Worm (Caenorhabditis elegans) whole organism, young adult: ENCODE results near the gene maoc-1.
A peak's percentile ranks its signal among the peaks of the same experiment; 100 is the strongest.

ENCODE experiments used
- B0336.3 ChIP-seq: fragments of 200-800 bp; sonication (Bioruptor generic); IDR thresholded peaks from 2 replicates; pipeline ENCODE4 v1.3.6; 2022; ENCODE audit warnings: missing genetic modification characterization, missing compliant biosample characterization
- F23B12.7 ChIP-seq: sonication (generic microtip); optimal IDR thresholded peaks from 2 replicates; lab custom pipeline; 2017; ENCODE audit warnings: missing genetic modification characterization, mild to moderate bottlenecking, missing compliant biosample characterization, antibody characterized with exemption, moderate library complexity; ENCODE audit not compliant: insufficient read depth
- F33H1.4 ChIP-seq: fragments of 200-800 bp; sonication (Bioruptor generic); IDR thresholded peaks from 2 replicates; pipeline ENCODE4 v1.3.6; 2022; ENCODE audit warnings: missing genetic modification reagents, missing genetic modification characterization, missing compliant biosample characterization
- F39B2.1 ChIP-seq: fragments of 200-800 bp; sonication (Bioruptor generic); IDR thresholded peaks from 2 replicates; pipeline ENCODE4 v1.3.6; 2022; ENCODE audit warnings: missing genetic modification reagents, missing genetic modification characterization, missing compliant biosample characterization
- F52B5.7 ChIP-seq: sonication (generic microtip); optimal IDR thresholded peaks from 2 replicates; lab custom pipeline; 2016; ENCODE audit warnings: mild to moderate bottlenecking, missing genetic modification characterization, missing compliant biosample characterization
- F57C9.4 ChIP-seq: sonication (generic microtip); optimal IDR thresholded peaks from 2 replicates; lab custom pipeline; 2017; ENCODE audit warnings: mild to moderate bottlenecking, missing genetic modification characterization, missing compliant biosample characterization
- K11D2.4 ChIP-seq: fragments of 200-800 bp; sonication (Bioruptor generic); IDR thresholded peaks from 2 replicates; pipeline ENCODE4 v1.3.6; 2022; ENCODE audit warnings: missing genetic modification reagents, missing genetic modification characterization, missing compliant biosample characterization
- K12H6.12 ChIP-seq: fragments of 200-800 bp; sonication (Bioruptor generic); optimal IDR thresholded peaks from 2 replicates; lab custom pipeline; 2018; ENCODE audit warnings: mild to moderate bottlenecking, missing genetic modification characterization, missing compliant biosample characterization
- Y53F4B.3 ChIP-seq: fragments of 200-800 bp; sonication (Bioruptor generic); IDR thresholded peaks from 2 replicates; pipeline ENCODE4 v1.3.6; 2022; ENCODE audit warnings: missing genetic modification reagents, missing genetic modification characterization, missing compliant biosample characterization
- Y67H2A.10 ChIP-seq: fragments of 200-800 bp; sonication (Bioruptor generic); conservative IDR thresholded peaks from 2 replicates; pipeline ENCODE4 v1.3.6; 2022; ENCODE audit warnings: missing genetic modification reagents, missing genetic modification characterization, missing compliant biosample characterization
- ZK185.1 ChIP-seq: sonication (generic microtip); optimal IDR thresholded peaks from 2 replicates; lab custom pipeline; 2016; ENCODE audit warnings: mild to moderate bottlenecking, missing genetic modification characterization, missing compliant biosample characterization; ENCODE audit not compliant: poor library complexity, severe bottlenecking
- atf-7 ChIP-seq: sonication (generic microtip); optimal IDR thresholded peaks from 2 replicates; lab custom pipeline; 2017; ENCODE audit warnings: mild to moderate bottlenecking, missing genetic modification characterization, missing compliant biosample characterization
- attf-3 ChIP-seq: fragments of 200-800 bp; sonication (Bioruptor generic); conservative IDR thresholded peaks from 2 replicates; pipeline ENCODE4 v1.3.6; 2022; ENCODE audit warnings: missing genetic modification reagents, missing genetic modification characterization, missing compliant biosample characterization
- attf-6 ChIP-seq: fragments of 200-800 bp; sonication (Bioruptor generic); IDR thresholded peaks from 2 replicates; pipeline ENCODE4 v1.3.6; 2022; ENCODE audit warnings: missing genetic modification reagents, missing genetic modification characterization, missing compliant biosample characterization
- cebp-2 ChIP-seq: fragments of 200-800 bp; sonication (Bioruptor generic); IDR thresholded peaks from 2 replicates; pipeline ENCODE4 v1.3.6; 2022; ENCODE audit warnings: missing genetic modification characterization, missing compliant biosample characterization
- ceh-100 ChIP-seq: fragments of 200-800 bp; sonication (Bioruptor generic); IDR thresholded peaks from 2 replicates; pipeline ENCODE4 v1.3.6; 2022; ENCODE audit warnings: missing genetic modification reagents, missing genetic modification characterization, missing compliant biosample characterization
- ceh-27 ChIP-seq: fragments of 200-800 bp; sonication (Bioruptor generic); optimal IDR thresholded peaks from 2 replicates; lab custom pipeline; 2018; ENCODE audit warnings: mild to moderate bottlenecking, missing genetic modification characterization, moderate library complexity, missing compliant biosample characterization
- ceh-91 ChIP-seq: fragments of 200-800 bp; sonication (Bioruptor generic); IDR thresholded peaks from 2 replicates; pipeline ENCODE4 v1.3.6; 2022; ENCODE audit warnings: missing genetic modification reagents, missing genetic modification characterization, missing compliant biosample characterization
- chd-7 ChIP-seq: sonication (generic microtip); optimal IDR thresholded peaks from 2 replicates; lab custom pipeline; 2016; ENCODE audit warnings: mild to moderate bottlenecking, missing genetic modification characterization, moderate library complexity, missing compliant biosample characterization
- dox-1 ChIP-seq: fragments of 200-800 bp; sonication (Bioruptor generic); IDR thresholded peaks from 2 replicates; pipeline ENCODE4 v1.3.6; 2022; ENCODE audit warnings: missing genetic modification reagents, missing genetic modification characterization, missing compliant biosample characterization
- dpl-1 ChIP-seq: fragments of 150-350 bp; optimal IDR thresholded peaks from 2 replicates; lab custom pipeline; 2014; ENCODE audit warnings: missing biosample characterization, missing genetic modification reagents, missing genetic modification characterization
- efl-1 ChIP-seq: fragments of 150-350 bp; optimal IDR thresholded peaks from 2 replicates; lab custom pipeline; 2014; ENCODE audit warnings: missing biosample characterization, missing genetic modification reagents, missing genetic modification characterization
- egl-18 ChIP-seq: fragments of 200-800 bp; sonication (Bioruptor generic); IDR thresholded peaks from 2 replicates; pipeline ENCODE4 v1.3.6; 2022; ENCODE audit warnings: missing genetic modification reagents, missing genetic modification characterization, missing compliant biosample characterization
- egl-44 ChIP-seq: fragments of 200-800 bp; sonication (Bioruptor generic); IDR thresholded peaks from 2 replicates; pipeline ENCODE4 v1.3.6; 2022; ENCODE audit warnings: missing genetic modification reagents, missing genetic modification characterization, missing compliant biosample characterization
- ekl-4 ChIP-seq: fragments of 200-800 bp; sonication (Bioruptor generic); IDR thresholded peaks from 2 replicates; pipeline ENCODE4 v1.3.6; 2022; ENCODE audit warnings: missing genetic modification reagents, missing genetic modification characterization, missing compliant biosample characterization
- hlh-12 ChIP-seq: sonication (generic microtip); optimal IDR thresholded peaks from 2 replicates; lab custom pipeline; 2016; ENCODE audit warnings: missing genetic modification characterization, missing compliant biosample characterization
- hrde-1 ChIP-seq: sonication (generic microtip); optimal IDR thresholded peaks from 2 replicates; lab custom pipeline; 2016; ENCODE audit warnings: missing genetic modification characterization, mild to moderate bottlenecking, missing compliant biosample characterization, moderate library complexity, missing genotype, missing genetic modification reagents, borderline replicate concordance
- hsf-1 ChIP-seq: fragments of 200-800 bp; sonication (Bioruptor generic); IDR thresholded peaks from 2 replicates; pipeline ENCODE4 v1.3.6; 2022; ENCODE audit warnings: missing genetic modification reagents, missing genetic modification characterization, missing compliant biosample characterization
- let-526 ChIP-seq: fragments of 200-800 bp; sonication (Bioruptor generic); IDR thresholded peaks from 2 replicates; pipeline ENCODE4 v1.3.6; 2022; ENCODE audit warnings: missing genetic modification reagents, missing genetic modification characterization, missing compliant biosample characterization
- lin-26 ChIP-seq: fragments of 200-800 bp; sonication (Bioruptor generic); IDR thresholded peaks from 2 replicates; pipeline ENCODE4 v1.3.6; 2022; ENCODE audit warnings: missing genetic modification reagents, missing genetic modification characterization, missing compliant biosample characterization
- lin-40 ChIP-seq: sonication (generic microtip); optimal IDR thresholded peaks from 2 replicates; lab custom pipeline; 2016; ENCODE audit warnings: missing genetic modification characterization, mild to moderate bottlenecking, missing compliant biosample characterization, missing genotype, missing genetic modification reagents
- lin-54 ChIP-seq: fragments of 200-800 bp; sonication (Bioruptor generic); optimal IDR thresholded peaks from 2 replicates; lab custom pipeline; 2018; ENCODE audit warnings: mild to moderate bottlenecking, missing genetic modification characterization, missing compliant biosample characterization
- madf-6 ChIP-seq: fragments of 200-800 bp; sonication (Bioruptor generic); IDR thresholded peaks from 2 replicates; pipeline ENCODE4 v1.3.6; 2022; ENCODE audit warnings: missing genetic modification reagents, missing genetic modification characterization, missing compliant biosample characterization
- madf-8 ChIP-seq: fragments of 200-800 bp; sonication (Bioruptor generic); conservative IDR thresholded peaks from 2 replicates; pipeline ENCODE4 v1.3.6; 2022; ENCODE audit warnings: missing genetic modification reagents, missing genetic modification characterization, missing compliant biosample characterization
- nfya-2 ChIP-seq: fragments of 200-800 bp; sonication (Bioruptor generic); IDR thresholded peaks from 2 replicates; pipeline ENCODE4 v1.3.6; 2022; ENCODE audit warnings: missing genetic modification reagents, missing genetic modification characterization, missing compliant biosample characterization
- nfyb-1 ChIP-seq: fragments of 200-800 bp; sonication (Bioruptor generic); IDR thresholded peaks from 2 replicates; pipeline ENCODE4 v1.3.6; 2022; ENCODE audit warnings: missing genetic modification reagents, missing genetic modification characterization, missing compliant biosample characterization
- nhr-120 ChIP-seq: fragments of 200-800 bp; sonication (Bioruptor generic); IDR thresholded peaks from 2 replicates; pipeline ENCODE4 v1.3.6; 2022; ENCODE audit warnings: missing genetic modification characterization, missing compliant biosample characterization
- nhr-179 ChIP-seq: sonication (generic microtip); optimal IDR thresholded peaks from 2 replicates; lab custom pipeline; 2016; ENCODE audit warnings: mild to moderate bottlenecking, missing genetic modification characterization, missing compliant biosample characterization
- nhr-90 ChIP-seq: sonication (generic microtip); optimal IDR thresholded peaks from 2 replicates; lab custom pipeline; 2016; ENCODE audit warnings: missing genotype, mild to moderate bottlenecking, missing genetic modification characterization, missing compliant biosample characterization
- rcor-1 ChIP-seq: fragments of 200-800 bp; sonication (Bioruptor generic); IDR thresholded peaks from 2 replicates; pipeline ENCODE4 v1.3.6; 2022; ENCODE audit warnings: missing genetic modification reagents, missing genetic modification characterization, missing compliant biosample characterization
- repo-1 ChIP-seq: sonication (generic microtip); optimal IDR thresholded peaks from 2 replicates; lab custom pipeline; 2017; ENCODE audit warnings: mild to moderate bottlenecking, missing genetic modification characterization, missing compliant biosample characterization
- snpc-4 ChIP-seq, 5 experiments: fragments of 150-350 bp in 1 of 5; sonication (generic microtip) in 4 of 5; optimal IDR thresholded peaks; 2 replicates each; lab custom pipeline; 2014 to 2018; ENCODE audit warnings: missing genetic modification characterization in 5 of 5, missing biosample characterization in 3 of 5, antibody characterized with exemption in 2 of 5, mild to moderate bottlenecking in 2 of 5, missing compliant biosample characterization in 2 of 5, missing genotype in 2 of 5, moderate library complexity in 2 of 5, missing genetic modification reagents in 1 of 5
- sptf-2 ChIP-seq: fragments of 200-800 bp; sonication (Bioruptor generic); optimal IDR thresholded peaks from 2 replicates; lab custom pipeline; 2018; ENCODE audit warnings: mild to moderate bottlenecking, missing genetic modification characterization, missing compliant biosample characterization
- tbx-9 ChIP-seq: sonication (generic microtip); optimal IDR thresholded peaks from 2 replicates; lab custom pipeline; 2016; ENCODE audit warnings: borderline replicate concordance, missing genetic modification characterization, inconsistent platforms, missing compliant biosample characterization
- zim-3 ChIP-seq: sonication (generic microtip); optimal IDR thresholded peaks from 2 replicates; lab custom pipeline; 2017; ENCODE audit warnings: mild to moderate bottlenecking, missing genetic modification characterization, moderate library complexity, missing compliant biosample characterization
- ztf-6 ChIP-seq: fragments of 200-800 bp; sonication (Bioruptor generic); IDR thresholded peaks from 2 replicates; pipeline ENCODE4 v1.3.6; 2022; ENCODE audit warnings: missing genetic modification reagents, missing genetic modification characterization, missing compliant biosample characterization

The maoc-1 gene

DNA sequence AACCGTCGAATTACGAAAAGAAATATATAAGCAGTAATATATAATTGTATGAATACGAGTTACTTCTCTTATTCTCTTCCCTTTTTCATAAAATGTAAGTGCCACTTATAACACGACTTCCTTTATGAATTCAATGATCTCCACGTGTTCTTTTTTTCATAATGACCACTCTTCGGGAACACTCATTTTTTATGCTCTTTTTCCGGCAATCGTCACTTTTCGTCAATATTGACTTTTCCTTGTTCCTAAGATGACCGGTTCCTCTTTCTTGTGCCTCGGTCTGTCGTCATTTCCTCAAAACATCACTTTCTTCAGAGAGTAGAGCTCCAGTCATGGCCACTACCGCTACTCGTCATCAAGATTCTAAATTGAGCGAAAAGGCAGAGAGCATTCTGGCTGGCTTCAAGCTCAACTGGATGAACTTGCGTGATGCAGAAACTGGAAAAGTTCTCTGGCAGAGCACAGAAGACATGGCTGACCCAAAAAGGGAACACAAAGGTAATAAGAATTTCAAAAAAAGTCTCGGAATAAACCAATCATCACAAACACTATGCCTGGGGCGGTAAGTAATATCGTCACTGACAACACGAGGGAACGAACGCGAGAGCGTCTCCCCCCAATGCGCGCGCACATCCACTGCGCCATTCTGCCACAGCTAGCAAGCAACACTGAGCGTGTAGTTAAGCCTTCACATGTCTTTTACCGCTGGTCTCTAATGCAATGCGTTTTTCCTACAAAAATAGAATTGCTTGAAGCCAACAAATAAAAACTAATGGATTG lies 12.4 kb upstream of the maoc-1 start, which contains the start of gene pdl-1 (continued):
- peak; percentile 72 for TF ChIP-seq lin-40 (tag; lab: Kevin White, UChicago)
- TF ChIP-seq lin-26 (GFP tag; lab: Robert Waterston, UW) = peak; percentile 96
- peak; percentile 47; the same call in 1 of the 2 replicates for TF ChIP-seq F33H1.4
- peak; percentile 77 for TF ChIP-seq nhr-179
- TF ChIP-seq hrde-1 = peak; percentile 83
- TF ChIP-seq lin-54 (GFP tag; lab: Kevin White, UChicago) = peak; percentile 78
- peak; percentile 86 for TF ChIP-seq zim-3
- TF ChIP-seq ceh-91 (GFP tag; lab: Robert Waterston, UW) = no peak
- peak; percentile 65 for TF ChIP-seq F57C9.4 (tag; lab: Kevin White, UChicago)
- TF ChIP-seq attf-3 (GFP tag; lab: Robert Waterston, UW) = peak; percentile 71
- TF ChIP-seq ekl-4 (GFP tag; lab: Robert Waterston, UW) = peak; percentile 88
- TF ChIP-seq egl-18 (GFP tag; lab: Robert Waterston, UW) = 0 out of 2 replicates have a peak, but pooled peaks have one; percentile 46
- TF ChIP-seq ceh-27 (GFP tag; lab: Kevin White, UChicago) = peak; percentile 83
- no peak; the same call in none of the 2 replicates for TF ChIP-seq attf-6
- peak; percentile 85 for TF ChIP-seq atf-7 (tag; lab: Kevin White, UChicago)
- TF ChIP-seq K11D2.4 (GFP tag; lab: Robert Waterston, UW) = peak; percentile 71; the same call in 1 of the 2 replicates
- TF ChIP-seq K12H6.12 (tag; lab: Kevin White, UChicago) = peak; percentile 77
- TF ChIP-seq madf-8 = peak; percentile 48
- TF ChIP-seq ceh-100 = peak; percentile 77
- TF ChIP-seq ZK185.1 (tag; lab: Kevin White, UChicago) = peak; percentile 94
- peak; percentile 53 for TF ChIP-seq snpc-4 (GFP tag; optimal IDR thresholded peaks at IDR 0.05; lab: Kevin White, UChicago)
- TF ChIP-seq snpc-4 (tag; optimal IDR thresholded peaks at IDR 0.05; lab: Kevin White, UChicago) = peak; percentile 67 to 83 (median 80)
- TF ChIP-seq hlh-12 (tag; lab: Kevin White, UChicago) = peak; percentile 84
- no peak for TF ChIP-seq F39B2.1
- peak; percentile 31 for TF ChIP-seq sptf-2 (GFP tag; lab: Kevin White, UChicago)
- TF ChIP-seq F52B5.7 (tag; lab: Kevin White, UChicago) = peak; percentile 94
- no peak; the same call in 1 of the 2 replicates for TF ChIP-seq B0336.3 (GFP tag; lab: Robert Waterston, UW)
- peak; percentile 94 for TF ChIP-seq egl-44 (GFP tag; lab: Robert Waterston, UW)
- peak; percentile 40 for TF ChIP-seq tbx-9 (tag; lab: Kevin White, UChicago)
- peak; percentile 67 for TF ChIP-seq rcor-1 (GFP tag; lab: Robert Waterston, UW)
- TF ChIP-seq ztf-6 (GFP tag; lab: Robert Waterston, UW) = no peak
- peak; percentile 95 for TF ChIP-seq cebp-2 (GFP tag; lab: Robert Waterston, UW)
- no peak for TF ChIP-seq efl-1 (GFP tag; lab: Kevin White, UChicago)
- peak; percentile 68; the same call in 1 of the 2 replicates for TF ChIP-seq Y53F4B.3
- TF ChIP-seq chd-7 (tag; lab: Kevin White, UChicago) = peak; percentile 86
- peak; percentile 88 for TF ChIP-seq nfyb-1 (GFP tag; lab: Robert Waterston, UW)
- peak; percentile 50; the same call in 1 of the 2 replicates for TF ChIP-seq hsf-1
- TF ChIP-seq madf-6 = peak; percentile 73; the same call in 1 of the 2 replicates
- no peak for TF ChIP-seq Y67H2A.10 (GFP tag; lab: Robert Waterston, UW)
- peak; percentile 39; the same call in 1 of the 2 replicates for TF ChIP-seq let-526
- peak; percentile 54 for TF ChIP-seq F23B12.7 (tag; lab: Kevin White, UChicago)
- no peak for TF ChIP-seq nfya-2
- peak; percentile 91 for TF ChIP-seq nhr-90 (tag; lab: Kevin White, UChicago)
- TF ChIP-seq dox-1 = peak; percentile 92
- TF ChIP-seq nhr-120 (GFP tag; lab: Robert Waterston, UW) = 0 out of 2 replicates have a peak, but pooled peaks have one; percentile 37
- TF ChIP-seq dpl-1 = no peak
- TF ChIP-seq repo-1 (tag; lab: Kevin White, UChicago) = peak; percentile 72
